Worm (Caenorhabditis elegans) whole organism, L1 larva: Measurements from ENCODE around the gene srlf-4.
A peak's percentile ranks its signal among the peaks of the same experiment; 100 is the strongest.

Source experiments
- C16A3.4 ChIP-seq: fragments of 150-350 bp; optimal IDR thresholded peaks from 2 replicates; lab custom pipeline; 2014; ENCODE audit warnings: missing biosample characterization, missing genetic modification characterization
- aha-1 ChIP-seq: fragments of 150-350 bp; optimal IDR thresholded peaks from 2 replicates; lab custom pipeline; 2014; ENCODE audit warnings: missing biosample characterization, missing genetic modification characterization
- blmp-1 ChIP-seq: fragments of 150-350 bp; optimal IDR thresholded peaks from 2 replicates; lab custom pipeline; 2014; ENCODE audit warnings: missing biosample characterization, missing genetic modification characterization
- ceh-63 ChIP-seq: fragments of 200-800 bp; sonication (Bioruptor generic); optimal IDR thresholded peaks from 2 replicates; lab custom pipeline; 2018; ENCODE audit warnings: mild to moderate bottlenecking, missing genetic modification characterization, missing compliant biosample characterization
- ceh-8 ChIP-seq: fragments of 200-800 bp; sonication (Bioruptor generic); optimal IDR thresholded peaks from 2 replicates; lab custom pipeline; 2018; ENCODE audit warnings: mild to moderate bottlenecking, missing genetic modification characterization, moderate library complexity, missing compliant biosample characterization
- egl-13 ChIP-seq: sonication (generic microtip); optimal IDR thresholded peaks from 2 replicates; lab custom pipeline; 2016; ENCODE audit warnings: missing genotype, missing genetic modification reagents, missing genetic modification characterization, missing compliant biosample characterization
- elt-2 ChIP-seq: sonication (generic microtip); optimal IDR thresholded peaks from 2 replicates; lab custom pipeline; 2016; ENCODE audit warnings: missing genetic modification characterization, mild to moderate bottlenecking, inconsistent platforms, missing compliant biosample characterization, missing genetic modification reagents
- ets-5 ChIP-seq: fragments of 200-800 bp; sonication (Bioruptor generic); IDR thresholded peaks from 2 replicates; pipeline ENCODE4 v1.3.6; 2022; ENCODE audit warnings: missing genetic modification characterization, missing compliant biosample characterization
- fkh-10 ChIP-seq: sonication (generic microtip); optimal IDR thresholded peaks from 2 replicates; lab custom pipeline; 2017; ENCODE audit warnings: missing biosample characterization, missing genetic modification reagents, missing genetic modification characterization
- fkh-4 ChIP-seq: sonication (generic microtip); optimal IDR thresholded peaks from 2 replicates; lab custom pipeline; 2016; ENCODE audit warnings: missing compliant biosample characterization, missing genetic modification characterization, borderline replicate concordance
- hlh-4 ChIP-seq: sonication (generic microtip); optimal IDR thresholded peaks from 2 replicates; lab custom pipeline; 2016; ENCODE audit warnings: mild to moderate bottlenecking, missing genetic modification characterization, missing compliant biosample characterization
- hpl-2 ChIP-seq: fragments of 150-350 bp; optimal IDR thresholded peaks from 2 replicates; lab custom pipeline; 2014; ENCODE audit warnings: missing biosample characterization, missing genetic modification reagents, missing genetic modification characterization
- lin-15B ChIP-seq: fragments of 150-350 bp; sonication (generic microtip); optimal IDR thresholded peaks from 3 replicates; lab custom pipeline; 2014; ENCODE audit warnings: missing biosample characterization, missing genetic modification characterization
- lin-35 ChIP-seq, 2 experiments: fragments of 150-350 bp; optimal IDR thresholded peaks; 2 replicates each; lab custom pipeline; 2014; ENCODE audit warnings: missing biosample characterization in 2 of 2, missing genetic modification characterization in 2 of 2, missing genetic modification reagents in 2 of 2
- lin-39 ChIP-seq: fragments of 150-350 bp; optimal IDR thresholded peaks from 2 replicates; lab custom pipeline; 2014; ENCODE audit warnings: missing biosample characterization, missing genetic modification reagents, missing genetic modification characterization
- nhr-20 ChIP-seq: sonication (generic microtip); optimal IDR thresholded peaks from 2 replicates; lab custom pipeline; 2016; ENCODE audit warnings: mild to moderate bottlenecking, missing genetic modification characterization, missing compliant biosample characterization
- nhr-77 ChIP-seq: fragments of 150-350 bp; optimal IDR thresholded peaks from 2 replicates; lab custom pipeline; 2014; ENCODE audit warnings: missing biosample characterization, missing genetic modification characterization
- nhr-84 ChIP-seq: sonication (generic microtip); optimal IDR thresholded peaks from 2 replicates; lab custom pipeline; 2017; ENCODE audit warnings: missing biosample characterization, missing genetic modification characterization
- nhr-85 ChIP-seq: sonication (generic microtip); peaks from one replicate; lab custom pipeline; 2016; ENCODE audit warnings: missing genetic modification characterization, inconsistent platforms, missing compliant biosample characterization
- pag-3 ChIP-seq: sonication (generic microtip); optimal IDR thresholded peaks from 2 replicates; lab custom pipeline; 2017; ENCODE audit warnings: missing genetic modification characterization, mild to moderate bottlenecking, missing compliant biosample characterization, antibody characterized with exemption, borderline replicate concordance; ENCODE audit not compliant: insufficient read depth
- snpc-4 ChIP-seq: fragments of 150-350 bp; optimal IDR thresholded peaks from 2 replicates; lab custom pipeline; 2014; ENCODE audit warnings: missing biosample characterization, missing genetic modification characterization
- sox-4 ChIP-seq: sonication (generic microtip); optimal IDR thresholded peaks from 2 replicates; lab custom pipeline; 2016; ENCODE audit warnings: missing genetic modification characterization, missing compliant biosample characterization
- sup-37 ChIP-seq: fragments of 200-800 bp; sonication (Bioruptor generic); optimal IDR thresholded peaks from 2 replicates; lab custom pipeline; 2018; ENCODE audit warnings: mild to moderate bottlenecking, missing genetic modification characterization, missing compliant biosample characterization
- swsn-7 ChIP-seq: sonication (generic microtip); optimal IDR thresholded peaks from 2 replicates; lab custom pipeline; 2016; ENCODE audit warnings: missing genetic modification characterization, missing compliant biosample characterization
- tbx-2 ChIP-seq: sonication (generic microtip); optimal IDR thresholded peaks from 2 replicates; lab custom pipeline; 2016; ENCODE audit warnings: missing genetic modification characterization, missing compliant biosample characterization
- tlp-1 ChIP-seq: fragments of 150-350 bp; optimal IDR thresholded peaks from 2 replicates; lab custom pipeline; 2014; ENCODE audit warnings: missing biosample characterization, missing genetic modification characterization
- unc-130 ChIP-seq: fragments of 150-350 bp; optimal IDR thresholded peaks from 2 replicates; lab custom pipeline; 2017; ENCODE audit warnings: missing biosample characterization, missing genetic modification characterization, inconsistent platforms
- vab-15 ChIP-seq: sonication (generic microtip); optimal IDR thresholded peaks from 2 replicates; lab custom pipeline; 2017; ENCODE audit warnings: missing genotype, mild to moderate bottlenecking, missing genetic modification characterization, missing compliant biosample characterization
- zip-4 ChIP-seq: fragments of 200-800 bp; sonication (Bioruptor generic); optimal IDR thresholded peaks from 2 replicates; lab custom pipeline; 2018; ENCODE audit warnings: mild to moderate bottlenecking, missing genetic modification characterization, moderate library complexity, missing compliant biosample characterization
- ztf-4 ChIP-seq: fragments of 150-350 bp; optimal IDR thresholded peaks from 2 replicates; lab custom pipeline; 2014; ENCODE audit warnings: missing biosample characterization, missing genetic modification characterization

Gene srlf-4

ce11 chrIV:12914532-12915019, 9.7 kb downstream of the srlf-4 start, which contains the start of gene irg-6:
Gene irg-6 (minus strand): TSS chrIV:12914969.
- TF ChIP-seq nhr-85 (tag; lab: Kevin White, UChicago), result peak; percentile 0
- no peak for TF ChIP-seq fkh-10

- TF ChIP-seq lin-39 (tag; lab: Kevin White, UChicago) (no peak), unc-130 (tag; lab: Kevin White, UChicago) (no peak), pag-3 (tag; lab: Kevin White, UChicago) (no peak), elt-2 (tag; lab: Kevin White, UChicago) (peak; percentile 84), swsn-7 (no peak), nhr-85 (tag; lab: Kevin White, UChicago) (no peak)
- TF ChIP-seq, all 84 proteins: peak for 1
These were observed 12.2 kb downstream of the srlf-4 start, which contains the start of gene K08D8.5 for ce11 chrIV:12911990-12912389. Gene K08D8.5 (minus strand): TSS chrIV:12912129.

- no peak for TF ChIP-seq vab-15
- no peak for TF ChIP-seq hpl-2 (GFP tag; lab: Kevin White, UChicago)
- peak; percentile 58 for TF ChIP-seq elt-2 (tag; lab: Kevin White, UChicago)
- TF ChIP-seq, all 84 proteins: peak for 1
These were observed 14.4 kb downstream of the srlf-4 start, which contains the start of gene K08D8.4 for ce11 chrIV:12909871-12910270. Gene K08D8.4 (minus strand): TSS chrIV:12909998.

- TF ChIP-seq elt-2 (tag; lab: Kevin White, UChicago) (peak; percentile 86), nhr-20 (tag; lab: Kevin White, UChicago) (peak; percentile 11), pag-3 (tag; lab: Kevin White, UChicago) (no peak), lin-35 (GFP tag; optimal IDR thresholded peaks at IDR 0.05; lab: Kevin White, UChicago) (peak in 1 of 2 experiments; percentile 16)
These were observed 17.7 kb downstream of the srlf-4 start, which contains the start of gene K08D8.3 for ce11 chrIV:12906529-12906928. Gene K08D8.3 (minus strand): TSS chrIV:12906659.

ce11 chrIV:12903687-12904086, 20.5 kb downstream of the srlf-4 start:
- no peak for TF ChIP-seq hlh-4 (tag; lab: Kevin White, UChicago)
- no peak for TF ChIP-seq vab-15
- TF ChIP-seq tlp-1, result no peak
- TF ChIP-seq fkh-4 (tag; lab: Kevin White, UChicago), result no peak
- no peak for TF ChIP-seq nhr-84 (tag; lab: Kevin White, UChicago)
- no peak for TF ChIP-seq tbx-2 (tag; lab: Kevin White, UChicago)
- no peak for TF ChIP-seq ceh-8
- TF ChIP-seq zip-4 (GFP tag; lab: Kevin White, UChicago), result no peak
- no peak for TF ChIP-seq ceh-63 (GFP tag; lab: Kevin White, UChicago)
- no peak for TF ChIP-seq snpc-4 (tag; lab: Kevin White, UChicago)
- no peak for TF ChIP-seq ets-5 (GFP tag; lab: Robert Waterston, UW)
- TF ChIP-seq elt-2 (tag; lab: Kevin White, UChicago), result no peak
- no peak for TF ChIP-seq blmp-1
- no peak for TF ChIP-seq nhr-77 (tag; lab: Kevin White, UChicago)
- TF ChIP-seq sox-4 (tag; lab: Kevin White, UChicago), result no peak
- no peak for TF ChIP-seq lin-15B (tag; lab: Kevin White, UChicago)

ce11 chrIV:12902430-12903110, 21.7 kb downstream of the srlf-4 start, which contains the start of gene K08D8.2:
Gene K08D8.2 (plus strand): TSS chrIV:12903060.
- TF ChIP-seq elt-2 (tag; lab: Kevin White, UChicago) (peak; percentile 49), sup-37 (GFP tag; lab: Kevin White, UChicago) (no peak), nhr-77 (tag; lab: Kevin White, UChicago) (no peak), C16A3.4 (tag; lab: Kevin White, UChicago) (no peak), aha-1 (tag; lab: Kevin White, UChicago) (no peak), ets-5 (GFP tag; lab: Robert Waterston, UW) (no peak), egl-13 (tag; lab: Kevin White, UChicago) (no peak), ztf-4 (tag; lab: Kevin White, UChicago) (no peak)
